Worm (Caenorhabditis elegans) whole organism, midembryonic: ENCODE results near the gene C47A4.3.

Experiments used
- T22C8.4 ChIP-seq: fragments of 200-800 bp; sonication (Bioruptor generic); IDR thresholded peaks from 2 replicates; pipeline ENCODE4 v1.3.6; 2022; ENCODE audit warnings: missing genetic modification characterization, missing compliant biosample characterization
- cog-1 ChIP-seq: sonication (generic microtip); optimal IDR thresholded peaks from 2 replicates; lab custom pipeline; 2016; ENCODE audit warnings: missing genetic modification characterization, missing compliant biosample characterization
- klf-2 ChIP-seq: fragments of 200-800 bp; sonication (Bioruptor generic); conservative IDR thresholded peaks from 2 replicates; pipeline ENCODE4 v1.3.6; 2022; ENCODE audit warnings: missing genetic modification reagents, missing genetic modification characterization, missing compliant biosample characterization
- ztf-29 ChIP-seq: fragments of 200-800 bp; sonication (Bioruptor generic); IDR thresholded peaks from 2 replicates; pipeline ENCODE4 v1.3.6; 2022; ENCODE audit warnings: missing genetic modification reagents, missing genetic modification characterization, missing compliant biosample characterization

- TF ChIP-seq klf-2 (GFP tag; lab: Robert Waterston, UW) = no peak
- TF ChIP-seq ztf-29 = no peak
- TF ChIP-seq cog-1 = no peak
- no peak for TF ChIP-seq T22C8.4
Observed at ce11 chrIV:13695720-13696364, 46.3 kb downstream of the C47A4.3 start.
